Fruit fly (Drosophila melanogaster) whole organism, larva: ENCODE measurements around the gene dmGlut.

Source experiments
- noc ChIP-seq: fragments of 200-800 bp; sonication (Bioruptor generic); optimal IDR thresholded peaks from 3 replicates; lab custom pipeline; 2019; ENCODE audit warnings: missing biosample characterization, mild to moderate bottlenecking, missing genetic modification characterization, moderate library complexity

The dmGlut gene

DNA sequence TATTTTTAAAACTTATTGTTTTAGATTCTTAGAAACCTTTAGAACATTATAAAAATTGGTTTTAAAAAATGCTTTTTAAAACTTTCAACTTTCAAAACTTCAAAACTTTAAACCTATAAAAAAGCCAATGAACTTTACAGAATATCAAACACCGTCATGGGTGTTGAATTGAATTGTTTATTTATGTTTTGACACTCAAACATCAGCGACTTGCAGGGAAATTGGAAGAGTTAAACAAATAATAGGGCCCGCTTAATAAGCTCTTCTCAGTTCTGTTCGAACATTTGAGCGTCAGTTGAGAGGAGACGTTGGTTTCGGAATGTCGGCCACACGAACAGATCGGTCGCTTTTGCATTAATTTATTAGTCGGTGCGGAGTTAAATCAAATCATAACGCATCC, 21.9 kb downstream of the dmGlut start, which contains the start of gene PLCXD:
TSS of gene PLCXD (plus strand) at position 286 of the 400 bp plus-strand sequence.
- no peak for TF ChIP-seq noc (tag; lab: Kevin White, UChicago)

DNA sequence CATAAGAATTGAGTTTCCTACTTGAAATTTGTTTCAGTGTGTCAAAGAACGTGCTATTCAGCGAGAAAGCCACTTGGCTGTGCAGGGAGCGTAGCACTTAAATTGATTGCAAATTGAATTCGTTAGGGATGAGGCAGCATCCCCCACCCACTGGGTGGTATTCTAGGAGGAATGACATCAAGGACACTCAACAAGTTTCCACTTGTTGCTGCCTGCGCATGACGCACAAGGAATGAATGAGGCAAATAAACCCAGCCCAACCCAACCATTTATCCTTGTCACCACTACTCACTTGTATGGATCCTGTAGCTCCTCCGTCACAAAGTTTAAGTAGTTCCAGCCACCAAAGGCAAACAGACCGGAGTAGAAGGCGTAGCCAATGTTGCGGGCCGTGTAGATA, 26.1 kb downstream of the dmGlut start:
- no peak for TF ChIP-seq noc (tag; lab: Kevin White, UChicago)

DNA sequence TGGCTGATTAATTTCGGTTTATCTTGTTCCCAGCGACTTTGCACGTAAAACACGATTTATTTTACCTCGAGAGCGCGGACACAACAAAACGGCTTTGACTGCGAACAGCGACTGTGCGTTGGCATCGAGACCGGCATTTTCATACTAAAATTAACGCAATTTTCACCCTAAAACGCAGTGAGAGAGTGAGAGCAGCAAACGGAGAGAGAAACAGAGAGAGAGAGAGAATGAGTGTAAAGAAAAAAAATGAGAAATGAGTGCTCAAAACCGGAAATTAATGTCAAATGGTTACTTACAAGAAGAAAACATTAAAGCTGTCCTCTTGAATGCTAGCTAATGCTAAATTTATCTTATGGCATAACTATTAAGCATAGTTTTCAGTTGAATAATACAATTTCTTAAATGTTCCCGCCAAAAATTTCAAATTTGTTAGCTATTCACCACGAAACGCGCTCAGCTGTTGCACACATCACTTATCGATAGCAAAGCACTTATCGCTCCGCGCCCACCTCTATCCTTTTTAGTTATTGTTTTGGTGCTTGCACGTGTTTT, 28.7 kb downstream of the dmGlut start, which contains the start of the genes JhI-21, RpL7-like and CG34164:
TSS of gene JhI-21 (minus strand) at position 206 of the 552 bp plus-strand sequence.
TSS of gene RpL7-like (plus strand) at position 490 of the 552 bp plus-strand sequence.
TSS of gene CG34164 (plus strand) at position 512 of the 552 bp plus-strand sequence.
- no peak for TF ChIP-seq noc (tag; lab: Kevin White, UChicago)

DNA sequence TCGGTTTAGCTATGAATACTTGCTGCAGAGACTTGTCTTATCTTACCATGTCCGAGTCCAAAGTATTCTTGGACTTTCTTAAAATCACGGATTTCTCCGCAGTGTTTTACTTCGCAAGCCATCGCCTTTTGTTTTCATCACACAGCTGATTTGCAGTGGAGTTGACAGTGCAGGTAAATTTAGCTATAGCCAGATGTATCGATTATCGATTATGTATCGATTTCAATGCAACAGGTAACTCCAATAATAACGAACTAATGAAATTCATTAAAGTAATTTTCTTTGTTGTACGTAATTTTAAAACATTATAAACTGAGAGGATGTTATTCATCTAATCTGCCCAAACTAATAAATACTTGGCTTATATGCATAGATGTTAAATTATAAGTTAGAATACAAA, 35.8 kb downstream of the dmGlut start, which contains the start of gene Rab3-GAP:
TSS of gene Rab3-GAP (minus strand) at position 150 of the 400 bp plus-strand sequence.
- no peak for TF ChIP-seq noc (tag; lab: Kevin White, UChicago)

DNA sequence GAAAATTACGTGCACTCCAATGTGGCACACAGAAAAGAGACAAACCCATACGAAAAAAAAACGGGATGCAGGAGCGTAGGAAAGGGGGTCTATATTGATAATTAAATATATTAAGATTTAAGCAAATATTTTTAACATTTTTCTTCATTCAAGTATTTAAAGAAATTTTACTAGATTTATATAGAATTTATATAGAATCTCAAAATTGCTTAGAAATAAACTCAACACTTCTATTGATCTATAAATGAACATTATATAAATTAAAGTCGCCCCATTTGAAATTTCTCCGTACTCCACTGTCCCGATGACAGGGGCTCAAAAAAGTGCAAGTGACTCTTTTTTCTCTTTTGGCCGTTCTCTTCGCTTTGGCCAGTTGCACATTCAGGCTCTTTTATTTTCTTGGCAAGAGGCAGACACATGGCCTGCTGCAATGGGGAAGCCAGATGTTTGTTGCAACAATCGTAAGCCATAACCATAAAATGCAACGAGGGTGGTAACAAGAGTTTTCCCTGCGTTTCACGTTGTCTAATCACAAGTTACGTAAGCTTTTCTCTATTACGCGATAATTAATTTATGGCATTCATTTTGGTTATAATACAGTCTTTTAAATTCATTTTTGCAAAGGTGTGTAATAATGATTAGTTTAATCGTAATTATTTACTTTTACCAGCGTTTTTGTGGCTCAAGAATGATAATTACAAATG, 38.6 kb downstream of the dmGlut start:
- TF ChIP-seq noc (tag; lab: Kevin White, UChicago), result no peak

DNA sequence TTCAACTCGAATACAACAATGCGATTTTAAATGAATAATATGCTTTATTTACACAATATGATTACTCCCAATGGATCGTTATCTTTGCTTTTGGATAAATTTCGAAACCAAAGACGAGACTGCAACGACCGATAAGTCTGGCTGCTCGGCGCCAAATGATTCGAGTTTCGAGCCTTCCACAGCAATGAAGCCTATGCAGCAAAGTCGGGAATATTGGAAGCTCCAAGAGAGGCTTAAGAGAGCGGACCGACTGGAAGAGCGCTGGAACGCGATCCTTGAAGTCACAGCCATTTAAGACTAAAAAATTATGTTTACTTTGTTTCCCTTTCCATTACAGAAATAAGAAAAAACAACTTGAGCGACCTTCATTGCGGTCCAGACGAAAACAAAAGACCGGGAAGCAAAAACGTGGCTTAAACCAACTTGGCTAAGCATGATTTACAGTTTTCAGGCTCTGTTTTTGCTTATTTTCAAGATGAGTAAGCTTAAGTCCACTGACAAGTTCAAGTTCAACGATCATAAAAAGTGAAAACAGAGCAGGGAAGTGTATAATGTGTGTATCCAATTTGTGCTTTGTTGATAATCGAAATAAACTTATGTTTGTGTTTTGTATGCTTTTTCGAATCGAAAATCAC, 39.5 kb downstream of the dmGlut start, which contains the start of gene firl:
TSS of gene firl (minus strand) at position 159 of the 635 bp plus-strand sequence.
- TF ChIP-seq noc (tag; lab: Kevin White, UChicago), result no peak

DNA sequence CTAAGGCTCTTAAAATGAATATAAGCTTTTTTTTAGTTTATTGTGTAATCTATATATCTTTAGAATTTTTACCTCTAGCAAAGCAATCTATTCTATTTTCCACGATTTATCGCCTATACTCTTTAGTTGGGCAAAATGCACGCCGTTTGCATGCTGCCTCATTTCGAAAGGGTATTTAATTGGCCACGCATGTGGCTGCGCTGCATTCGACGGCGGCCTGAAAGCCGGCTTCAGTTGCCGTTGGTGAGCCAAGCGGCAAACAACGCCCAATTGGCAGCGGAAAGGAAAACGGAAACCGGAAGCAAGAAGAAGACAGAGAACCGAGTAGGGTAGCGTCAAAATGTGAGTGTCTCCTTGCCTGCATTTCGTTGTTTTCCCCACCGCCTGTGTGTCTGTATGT, 48.6 kb downstream of the dmGlut start, which contains the start of gene CG14947:
TSS of gene CG14947 (plus strand) at position 251 of the 400 bp plus-strand sequence.
- TF ChIP-seq noc (tag; lab: Kevin White, UChicago), result no peak

DNA sequence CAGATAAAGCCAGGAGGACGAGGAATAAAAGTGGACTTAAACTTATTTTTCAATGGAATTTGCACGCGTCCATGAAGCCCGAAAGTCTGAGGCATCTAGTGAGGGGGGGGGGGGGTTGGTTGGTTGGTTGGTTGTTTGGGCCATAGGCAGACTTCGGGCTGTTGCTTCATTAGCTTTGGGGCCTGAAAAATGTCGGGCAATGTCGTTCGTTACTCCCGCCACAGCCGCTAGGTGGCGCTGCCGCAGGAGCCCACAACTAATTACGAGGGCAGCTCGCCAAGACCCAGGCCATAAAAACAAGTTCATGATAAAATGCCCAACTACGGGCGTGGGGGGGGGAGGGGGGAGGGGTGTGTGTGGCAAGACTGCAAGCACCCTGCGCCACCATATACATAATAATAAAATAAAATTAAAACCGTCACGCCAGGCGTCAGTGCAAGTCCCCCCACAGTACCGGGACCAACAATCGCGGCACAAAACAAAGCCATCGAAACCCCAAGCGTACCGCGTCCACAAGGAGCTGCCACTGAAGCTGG, 51.0 kb downstream of the dmGlut start:
- TF ChIP-seq noc (tag; lab: Kevin White, UChicago), result no peak

DNA sequence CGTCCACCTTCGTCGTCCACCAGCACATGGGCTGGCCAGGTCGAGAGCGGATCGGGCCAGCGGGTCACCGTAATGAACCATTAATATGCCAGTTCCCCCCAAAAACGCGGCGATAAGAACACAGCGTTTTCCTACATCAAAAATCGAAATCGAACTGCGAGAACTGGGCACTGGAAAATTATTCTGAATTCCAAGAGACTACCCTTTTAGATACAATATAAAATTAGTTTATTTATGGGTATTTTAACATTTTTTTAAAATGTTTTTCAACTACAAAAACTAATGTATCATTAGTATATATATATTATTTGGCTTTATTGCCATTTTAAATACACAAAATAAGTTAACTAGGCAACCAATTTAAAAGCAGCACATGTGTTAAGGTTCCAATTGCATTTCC, 51.5 kb downstream of the dmGlut start:
- no peak for TF ChIP-seq noc (tag; lab: Kevin White, UChicago)

DNA sequence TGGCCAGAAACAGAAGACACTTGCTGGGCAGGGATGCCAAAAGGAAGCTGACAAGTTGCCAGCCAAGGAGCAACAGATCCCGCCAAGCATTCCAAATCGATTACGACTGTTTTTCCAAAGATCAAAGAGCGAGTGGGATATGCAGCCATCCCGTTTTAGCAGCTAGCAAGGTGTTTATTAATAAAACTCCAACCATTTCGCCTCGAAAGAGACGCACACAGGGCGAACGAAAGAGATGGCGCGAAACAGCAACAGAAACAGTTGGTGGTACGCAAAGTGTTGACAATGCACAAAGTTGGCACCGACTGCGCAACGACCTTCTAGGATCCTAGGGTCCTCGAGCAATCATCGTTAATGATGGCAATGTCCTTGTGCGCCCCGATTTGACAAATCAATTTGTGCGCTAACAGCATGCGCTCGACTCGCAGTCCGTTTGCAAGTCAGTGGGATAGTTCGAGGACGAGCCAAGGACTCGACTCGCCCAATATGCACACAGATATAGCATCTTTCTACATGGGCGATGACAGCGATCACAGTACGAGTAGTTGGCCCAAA, 52.7 kb downstream of the dmGlut start:
- no peak for TF ChIP-seq noc (tag; lab: Kevin White, UChicago)

DNA sequence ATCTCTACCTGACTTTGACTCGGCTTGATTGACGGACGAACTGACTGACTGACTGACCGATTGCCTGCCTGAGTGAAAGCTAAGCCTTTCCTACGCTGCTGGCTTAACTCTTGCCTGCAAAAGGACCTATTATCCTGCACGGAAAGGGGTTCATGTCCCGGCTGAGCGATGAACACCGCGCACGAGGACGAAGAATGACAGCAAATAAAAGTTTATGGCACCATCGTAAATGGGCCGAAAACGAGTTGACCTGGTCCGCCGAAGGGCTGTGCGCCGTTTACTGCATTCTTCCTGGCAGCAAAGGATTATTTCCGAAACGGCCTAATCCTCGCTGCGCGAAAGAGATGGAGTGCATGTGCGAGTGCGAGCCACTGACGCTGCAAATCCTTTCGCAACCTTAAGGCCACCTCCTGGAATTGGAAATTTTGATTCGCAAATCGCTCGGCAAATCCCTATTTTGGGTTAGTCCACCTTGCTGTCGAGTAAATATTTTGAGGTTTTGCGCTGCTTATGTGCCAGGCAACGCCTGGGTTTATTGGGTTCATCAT, 54.0 kb downstream of the dmGlut start:
- TF ChIP-seq noc (tag; lab: Kevin White, UChicago), result no peak
